Worm (Caenorhabditis elegans) whole organism, L4 larva: ENCODE data around the gene ugt-66.
A peak's percentile ranks its signal among the peaks of the same experiment; 100 is the strongest.

ENCODE experiments used
- R02D3.7 ChIP-seq: fragments of 150-350 bp; sonication (generic microtip); optimal IDR thresholded peaks from 3 replicates; lab custom pipeline; 2014; ENCODE audit warnings: missing biosample characterization, missing genetic modification characterization
- T26A8.4 ChIP-seq: fragments of 200-800 bp; sonication (Bioruptor generic); IDR thresholded peaks from 2 replicates; pipeline ENCODE4 v1.3.6; 2022; ENCODE audit warnings: missing genetic modification characterization, missing compliant biosample characterization
- aly-2 ChIP-seq: sonication (generic microtip); optimal IDR thresholded peaks from 2 replicates; lab custom pipeline; 2018; ENCODE audit warnings: missing biosample characterization, missing genetic modification characterization
- arid-1 ChIP-seq: fragments of 200-800 bp; sonication (Bioruptor generic); conservative IDR thresholded peaks from 2 replicates; pipeline ENCODE4 v1.3.6; 2022; ENCODE audit warnings: missing genetic modification reagents, missing genetic modification characterization, missing compliant biosample characterization
- attf-4 ChIP-seq: sonication (generic microtip); optimal IDR thresholded peaks from 3 replicates; lab custom pipeline; 2017; ENCODE audit warnings: missing biosample characterization, missing genetic modification characterization
- ceh-20 ChIP-seq: fragments of 200-800 bp; sonication (Bioruptor generic); IDR thresholded peaks from 2 replicates; pipeline ENCODE4 v1.3.6; 2022; ENCODE audit warnings: missing genetic modification reagents, missing genetic modification characterization, missing compliant biosample characterization
- ceh-32 ChIP-seq: sonication (generic microtip); optimal IDR thresholded peaks from 2 replicates; lab custom pipeline; 2016; ENCODE audit warnings: mild to moderate bottlenecking, missing genetic modification characterization, missing compliant biosample characterization; ENCODE audit not compliant: poor library complexity
- ceh-82 ChIP-seq: sonication (generic microtip); optimal IDR thresholded peaks from 2 replicates; lab custom pipeline; 2017; ENCODE audit warnings: missing biosample characterization, missing genetic modification characterization
- daf-8 ChIP-seq: fragments of 200-800 bp; sonication (Bioruptor generic); IDR thresholded peaks from 2 replicates; pipeline ENCODE4 v1.3.6; 2022; ENCODE audit warnings: missing genetic modification characterization, missing compliant biosample characterization
- dmd-6 ChIP-seq: fragments of 200-800 bp; sonication (Bioruptor generic); IDR thresholded peaks from 2 replicates; pipeline ENCODE4 v1.3.6; 2022; ENCODE audit warnings: missing genetic modification reagents, missing genetic modification characterization, missing compliant biosample characterization
- duxl-1 ChIP-seq: sonication (generic microtip); optimal IDR thresholded peaks from 2 replicates; lab custom pipeline; 2016; ENCODE audit warnings: mild to moderate bottlenecking, missing genetic modification characterization, moderate library complexity, missing compliant biosample characterization; ENCODE audit not compliant: poor library complexity
- fos-1 ChIP-seq: fragments of 150-350 bp; optimal IDR thresholded peaks from 2 replicates; lab custom pipeline; 2014; ENCODE audit warnings: missing biosample characterization, missing genetic modification characterization
- hlh-30 ChIP-seq: sonication (generic microtip); optimal IDR thresholded peaks from 2 replicates; lab custom pipeline; 2017; ENCODE audit warnings: antibody characterized with exemption, mild to moderate bottlenecking, missing genetic modification characterization, missing compliant biosample characterization; ENCODE audit not compliant: insufficient read depth
- hmg-1.1 ChIP-seq: fragments of 200-800 bp; sonication (Bioruptor generic); IDR thresholded peaks from 2 replicates; pipeline ENCODE4 v1.3.6; 2022; ENCODE audit warnings: missing genetic modification reagents, missing genetic modification characterization, missing compliant biosample characterization
- jun-1 ChIP-seq: fragments of 150-350 bp; optimal IDR thresholded peaks from 2 replicates; lab custom pipeline; 2014; ENCODE audit warnings: missing biosample characterization, missing genetic modification reagents, missing genetic modification characterization
- lim-7 ChIP-seq: fragments of 200-800 bp; sonication (Bioruptor generic); IDR thresholded peaks from 2 replicates; pipeline ENCODE4 v1.3.6; 2022; ENCODE audit warnings: missing genetic modification characterization, missing compliant biosample characterization
- lin-1 ChIP-seq: fragments of 200-800 bp; sonication (Bioruptor generic); IDR thresholded peaks from 2 replicates; pipeline ENCODE4 v1.3.6; 2022; ENCODE audit warnings: missing genetic modification reagents, missing genetic modification characterization, missing compliant biosample characterization
- lin-29 ChIP-seq: fragments of 200-800 bp; sonication (Bioruptor generic); IDR thresholded peaks from 2 replicates; pipeline ENCODE4 v1.3.6; 2022; ENCODE audit warnings: missing genetic modification reagents, missing genetic modification characterization, missing compliant biosample characterization
- lin-39 ChIP-seq: fragments of 150-350 bp; optimal IDR thresholded peaks from 2 replicates; lab custom pipeline; 2014; ENCODE audit warnings: missing biosample characterization, missing genetic modification reagents, missing genetic modification characterization
- lir-3 ChIP-seq: sonication (generic microtip); optimal IDR thresholded peaks from 2 replicates; lab custom pipeline; 2016; ENCODE audit warnings: mild to moderate bottlenecking, missing genetic modification characterization, missing compliant biosample characterization
- lsy-2 ChIP-seq, 2 experiments: fragments of 150-350 bp in 1 of 2; sonication (generic microtip) in 1 of 2; optimal IDR thresholded peaks; 2 replicates each; lab custom pipeline; 2014 to 2017; ENCODE audit warnings: missing biosample characterization in 2 of 2, missing genetic modification characterization in 2 of 2
- mdl-1 ChIP-seq, 2 experiments: fragments of 150-350 bp in 1 of 2; sonication (generic microtip) in 1 of 2; optimal IDR thresholded peaks; 2 replicates each; lab custom pipeline; 2014 to 2017; ENCODE audit warnings: missing biosample characterization in 2 of 2, missing genetic modification characterization in 2 of 2
- mdt-29 ChIP-seq: fragments of 200-800 bp; sonication (Bioruptor generic); IDR thresholded peaks from 2 replicates; pipeline ENCODE4 v1.3.6; 2022; ENCODE audit warnings: missing genetic modification reagents, missing genetic modification characterization, missing compliant biosample characterization
- mep-1 ChIP-seq: fragments of 150-350 bp; sonication (generic microtip); optimal IDR thresholded peaks from 3 replicates; lab custom pipeline; 2014; ENCODE audit warnings: missing biosample characterization, missing genetic modification characterization
- mxl-2 ChIP-seq: fragments of 200-800 bp; sonication (Bioruptor generic); conservative IDR thresholded peaks from 2 replicates; pipeline ENCODE4 v1.3.6; 2022; ENCODE audit warnings: missing genetic modification reagents, missing genetic modification characterization, missing compliant biosample characterization
- nhr-11 ChIP-seq: fragments of 150-350 bp; optimal IDR thresholded peaks from 2 replicates; lab custom pipeline; 2014; ENCODE audit warnings: missing biosample characterization, missing genetic modification characterization
- nhr-237 ChIP-seq: sonication (generic microtip); optimal IDR thresholded peaks from 2 replicates; lab custom pipeline; 2017; ENCODE audit warnings: missing biosample characterization, missing genetic modification characterization
- nhr-41 ChIP-seq: fragments of 200-800 bp; sonication (Bioruptor generic); IDR thresholded peaks from 2 replicates; pipeline ENCODE4 v1.3.6; 2022; ENCODE audit warnings: missing genetic modification reagents, missing genetic modification characterization, missing compliant biosample characterization
- nhr-42 ChIP-seq: fragments of 200-800 bp; sonication (Bioruptor generic); IDR thresholded peaks from 2 replicates; pipeline ENCODE4 v1.3.6; 2022; ENCODE audit warnings: missing genetic modification characterization, missing compliant biosample characterization
- php-3 ChIP-seq: fragments of 200-800 bp; sonication (Bioruptor generic); IDR thresholded peaks from 2 replicates; pipeline ENCODE4 v1.3.6; 2022; ENCODE audit warnings: missing genetic modification reagents, missing genetic modification characterization, missing compliant biosample characterization
- rbr-2 ChIP-seq: sonication (generic microtip); optimal IDR thresholded peaks from 2 replicates; lab custom pipeline; 2016; ENCODE audit warnings: missing genotype, missing genetic modification characterization, missing compliant biosample characterization
- saeg-2 ChIP-seq: fragments of 200-800 bp; sonication (Bioruptor generic); IDR thresholded peaks from 2 replicates; pipeline ENCODE4 v1.3.6; 2022; ENCODE audit warnings: missing genetic modification reagents, missing genetic modification characterization, missing compliant biosample characterization
- skn-1 ChIP-seq: fragments of 150-350 bp; optimal IDR thresholded peaks from 2 replicates; lab custom pipeline; 2014; ENCODE audit warnings: missing biosample characterization, missing genetic modification characterization
- spr-1 ChIP-seq: sonication (generic microtip); optimal IDR thresholded peaks from 2 replicates; lab custom pipeline; 2016; ENCODE audit warnings: mild to moderate bottlenecking, missing genetic modification characterization, missing compliant biosample characterization
- spr-3 ChIP-seq: fragments of 200-800 bp; sonication (Bioruptor generic); optimal IDR thresholded peaks from 2 replicates; lab custom pipeline; 2018; ENCODE audit warnings: mild to moderate bottlenecking, missing genetic modification characterization, missing compliant biosample characterization
- unc-130 ChIP-seq: sonication (generic microtip); optimal IDR thresholded peaks from 2 replicates; lab custom pipeline; 2016; ENCODE audit warnings: missing genetic modification reagents, missing genetic modification characterization, missing compliant biosample characterization
- unc-39 ChIP-seq: sonication (generic microtip); optimal IDR thresholded peaks from 2 replicates; lab custom pipeline; 2017; ENCODE audit warnings: missing biosample characterization, missing genetic modification characterization
- unc-62 ChIP-seq, 3 experiments: fragments of 150-350 bp in 1 of 3; sonication (generic microtip); optimal IDR thresholded peaks in 2 of 3; peaks in 1 of 3; 1 replicate in 1 of 3; 2 replicates in 2 of 3; lab custom pipeline; 2014 to 2017; ENCODE audit warnings: missing biosample characterization in 3 of 3, missing genetic modification characterization in 3 of 3, missing genetic modification reagents in 3 of 3, missing genotype in 1 of 3
- zag-1 ChIP-seq: fragments of 150-350 bp; optimal IDR thresholded peaks from 2 replicates; lab custom pipeline; 2014; ENCODE audit warnings: missing biosample characterization, missing genetic modification characterization
- zfp-2 ChIP-seq: sonication (generic microtip); optimal IDR thresholded peaks from 2 replicates; lab custom pipeline; 2016; ENCODE audit warnings: mild to moderate bottlenecking, missing genetic modification characterization, missing compliant biosample characterization
- zfp-3 ChIP-seq: fragments of 200-800 bp; sonication (Bioruptor generic); conservative IDR thresholded peaks from 2 replicates; pipeline ENCODE4 v1.3.6; 2022; ENCODE audit warnings: missing genetic modification reagents, missing genetic modification characterization, missing compliant biosample characterization
- zip-2 ChIP-seq: fragments of 150-350 bp; optimal IDR thresholded peaks from 2 replicates; lab custom pipeline; 2014; ENCODE audit warnings: missing biosample characterization, missing genetic modification characterization
- ztf-11 ChIP-seq: fragments of 150-350 bp; optimal IDR thresholded peaks from 2 replicates; lab custom pipeline; 2014; ENCODE audit warnings: missing biosample characterization, missing genetic modification characterization

Gene ugt-66

DNA sequence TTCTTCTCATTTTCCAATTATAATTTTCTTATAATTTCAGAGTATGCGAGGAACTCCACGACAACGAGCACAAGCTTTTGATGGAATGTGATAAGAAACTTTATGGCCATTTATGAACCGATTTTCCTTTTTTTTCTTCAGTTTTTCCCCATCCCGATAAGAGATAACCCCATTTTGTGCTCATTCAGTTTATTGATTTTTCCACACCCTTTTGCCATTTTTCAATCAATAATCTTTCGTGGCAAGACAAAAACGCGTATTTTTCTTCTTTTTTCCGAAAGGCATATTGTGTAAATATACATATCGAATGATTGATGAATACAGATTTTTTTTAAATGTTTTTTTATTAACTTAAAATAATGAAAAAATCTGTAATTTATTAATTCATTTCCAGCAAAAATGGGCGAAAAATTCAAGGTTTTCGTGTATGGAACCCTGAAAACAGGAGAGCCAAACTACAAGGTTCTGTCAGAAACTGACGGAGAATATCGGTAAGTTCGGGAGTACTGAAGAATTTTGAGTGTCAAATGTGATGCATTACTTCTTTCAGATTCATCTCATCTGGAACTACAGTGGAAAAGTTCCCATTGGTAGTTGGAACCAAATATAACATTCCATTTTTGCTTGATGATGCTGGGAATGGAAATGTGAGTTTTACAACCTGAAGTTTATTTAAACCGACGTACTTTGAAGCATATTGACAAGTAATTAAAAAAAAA, 30.0 kb downstream of the ugt-66 start, which contains the start of gene F42A10.9 (continued):
- TF ChIP-seq mep-1 (tag; lab: Kevin White, UChicago) (peak; percentile 66), jun-1 (tag; lab: Kevin White, UChicago) (no peak), hmg-1.1 (GFP tag; lab: Robert Waterston, UW) (no peak), zfp-3 (GFP tag; lab: Robert Waterston, UW) (peak; percentile 51; the same call in 1 of the 2 replicates)
- TF ChIP-seq, all 104 proteins: peak for 19

DNA sequence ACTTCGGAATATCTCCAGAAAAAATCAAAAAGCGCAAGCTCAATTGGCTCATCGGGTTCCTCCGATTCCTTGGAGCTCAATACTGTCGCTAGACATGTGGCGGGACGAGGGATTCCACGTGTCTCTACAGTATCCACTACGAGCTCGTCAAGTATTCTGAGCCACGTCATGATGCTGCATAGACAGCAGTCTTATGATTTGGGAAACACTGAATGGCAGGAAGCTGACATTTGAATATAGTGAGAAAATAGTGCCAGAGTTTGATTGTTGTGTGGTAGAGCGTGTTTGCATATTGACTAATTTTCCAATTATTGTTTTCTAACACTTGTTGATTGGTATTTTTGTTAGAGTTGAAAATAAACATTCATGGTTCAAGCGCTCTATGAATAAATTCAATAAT, 31.0 kb downstream of the ugt-66 start:
- no peak for TF ChIP-seq spr-3 (GFP tag; lab: Kevin White, UChicago)
- peak; percentile 75 for TF ChIP-seq dmd-6 (GFP tag; lab: Robert Waterston, UW)
- TF ChIP-seq arid-1 (GFP tag; lab: Robert Waterston, UW): no peak
- no peak for TF ChIP-seq nhr-237 (tag; lab: Kevin White, UChicago)
- no peak for TF ChIP-seq mdl-1 (tag; optimal IDR thresholded peaks at IDR 0.05; lab: Kevin White, UChicago)
- no peak for TF ChIP-seq unc-62 (GFP tag; optimal IDR thresholded peaks at IDR 0.05 in 1 of 2; lab: Kevin White, UChicago)
- no peak for TF ChIP-seq unc-62 (tag; optimal IDR thresholded peaks at IDR 0.05; lab: Kevin White, UChicago)
- TF ChIP-seq mxl-2 (GFP tag; lab: Robert Waterston, UW): no peak
- TF ChIP-seq, all 104 proteins: peak for 1

DNA sequence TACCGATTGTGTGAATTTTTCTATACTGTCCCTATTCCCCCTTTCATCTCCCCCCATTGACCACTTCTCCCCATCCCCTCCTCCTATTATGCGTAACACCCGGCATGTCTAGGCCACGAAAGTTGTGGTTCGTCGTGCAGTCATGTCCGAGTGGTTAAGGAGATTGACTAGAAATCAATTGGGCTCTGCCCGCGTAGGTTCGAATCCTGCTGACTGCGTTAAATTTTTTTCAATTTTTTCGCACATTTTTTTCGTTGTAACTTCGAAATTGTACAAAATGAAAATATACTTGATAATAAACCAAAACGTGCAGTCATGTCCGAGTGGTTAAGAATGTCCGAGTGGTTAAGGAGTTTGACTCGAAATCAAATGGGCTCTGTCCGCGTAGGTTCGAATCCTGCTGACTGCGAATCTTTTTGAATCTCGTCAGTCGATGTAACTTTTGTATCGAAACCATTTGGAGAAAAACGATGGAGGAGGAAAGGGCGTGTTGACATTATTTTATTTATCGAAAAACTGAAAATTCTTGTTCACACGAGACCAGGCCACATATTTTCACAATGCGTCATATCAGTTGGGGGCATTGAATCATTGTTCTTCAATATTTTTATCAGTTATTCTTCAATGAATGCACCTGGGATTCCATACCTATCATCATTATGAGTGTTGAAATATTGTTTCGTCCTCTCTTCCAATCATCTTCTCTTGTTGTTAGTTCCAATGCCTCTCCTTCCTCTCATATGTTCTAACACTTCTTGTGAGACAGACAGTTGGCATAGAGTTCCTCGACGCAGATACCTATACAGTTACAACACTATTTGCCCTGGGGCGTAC, 35.5 kb downstream of the ugt-66 start, which contains the start of gene nfm-1:
nfm-1 (plus strand) TSS at position 812 of the 834 bp plus-strand sequence.
- TF ChIP-seq lir-3 (tag; lab: Kevin White, UChicago) (peak; percentile 8), ceh-20 (GFP tag; lab: Robert Waterston, UW) (peak; percentile 14; the same call in 1 of the 2 replicates), lim-7 (peak; percentile 84), lin-39 (tag; lab: Kevin White, UChicago) (no peak), hlh-30 (peak; percentile 36), zfp-2 (tag; lab: Kevin White, UChicago) (peak; percentile 12), attf-4 (tag; lab: Kevin White, UChicago) (no peak), saeg-2 (GFP tag; lab: Robert Waterston, UW) (peak; percentile 80), nhr-41 (GFP tag; lab: Robert Waterston, UW) (peak; percentile 28; the same call in 1 of the 2 replicates), mdt-29 (peak; percentile 79), fos-1 (tag; lab: Kevin White, UChicago) (no peak), nhr-11 (peak; percentile 44), lsy-2 (tag; optimal IDR thresholded peaks at IDR 0.05; lab: Kevin White, UChicago) (peak in 1 of 2 experiments; percentile 63), ceh-82 (no peak), unc-39 (tag; lab: Kevin White, UChicago) (no peak), zip-2 (no peak), ceh-32 (tag; lab: Kevin White, UChicago) (no peak), T26A8.4 (GFP tag; lab: Robert Waterston, UW) (peak; percentile 63; the same call in 1 of the 2 replicates), daf-8 (GFP tag; lab: Robert Waterston, UW) (0 out of 2 replicates have a peak, but pooled peaks have one; percentile 52), rbr-2 (tag; lab: Kevin White, UChicago) (peak; percentile 24), unc-130 (GFP tag; lab: Kevin White, UChicago) (peak; percentile 21), php-3 (peak; percentile 73), ztf-11 (tag; lab: Kevin White, UChicago) (no peak), duxl-1 (tag; lab: Kevin White, UChicago) (peak; percentile 24), nhr-42 (GFP tag; lab: Robert Waterston, UW) (peak; percentile 73; the same call in 1 of the 2 replicates), jun-1 (tag; lab: Kevin White, UChicago) (peak; percentile 2), lin-29 (GFP tag; lab: Robert Waterston, UW) (no peak), spr-1 (tag; lab: Kevin White, UChicago) (peak; percentile 67), aly-2 (tag; lab: Kevin White, UChicago) (no peak), unc-62 (GFP tag; optimal IDR thresholded peaks at IDR 0.05 in 1 of 2; lab: Kevin White, UChicago) (peak in 1 of 2 experiments; percentile 84), unc-62 (tag; optimal IDR thresholded peaks at IDR 0.05; lab: Kevin White, UChicago) (no peak), skn-1 (tag; lab: Kevin White, UChicago) (no peak), R02D3.7 (tag; lab: Kevin White, UChicago) (no peak), nhr-237 (tag; lab: Kevin White, UChicago) (no peak), lin-1 (GFP tag; lab: Robert Waterston, UW) (peak; percentile 78), zag-1 (tag; lab: Kevin White, UChicago) (no peak)
